Worm (Caenorhabditis elegans): ENCODE measurements around the gene F09G8.7.
A peak's percentile ranks its signal among the peaks of the same experiment; 100 is the strongest.

The F09G8.7 gene

ce11 chrIII:8299734-8300133 is 31.6 kb upstream of the F09G8.7 start:
- TF ChIP-seq ref-1 (GFP tag; conservative IDR thresholded peaks at IDR 0.05), result no peak
- TF ChIP-seq T22C8.4 (GFP tag; IDR thresholded peaks at IDR 0.05), result no peak
- no peak for TF ChIP-seq klf-2 (GFP tag; conservative IDR thresholded peaks at IDR 0.05)
- no peak for TF ChIP-seq cog-1 (tag; optimal IDR thresholded peaks at IDR 0.05)
- no peak for TF ChIP-seq ztf-23 (GFP tag; IDR thresholded peaks at IDR 0.05)
- no peak for TF ChIP-seq med-1 (GFP tag; optimal IDR thresholded peaks at IDR 0.05; ENCODE audit: insufficient read depth)
- no peak for TF ChIP-seq flt-1 (GFP tag; IDR thresholded peaks at IDR 0.05)
- TF ChIP-seq ztf-29 (GFP tag; IDR thresholded peaks at IDR 0.05), result no peak
- no peak for TF ChIP-seq tab-1 (GFP tag; IDR thresholded peaks at IDR 0.05)

ce11 chrIII:8299078-8299587 is 31.0 kb upstream of the F09G8.7 start:
- TF ChIP-seq flt-1 (GFP tag; IDR thresholded peaks at IDR 0.05), result no peak
- no peak for TF ChIP-seq cog-1 (tag; optimal IDR thresholded peaks at IDR 0.05)
- 0 out of 2 replicates have a peak, but pooled peaks have one; percentile 66 for TF ChIP-seq tab-1 (GFP tag; IDR thresholded peaks at IDR 0.05)
- TF ChIP-seq klf-2 (GFP tag; conservative IDR thresholded peaks at IDR 0.05), result no peak
- TF ChIP-seq T22C8.4 (GFP tag; IDR thresholded peaks at IDR 0.05), result no peak
- no peak for TF ChIP-seq med-1 (GFP tag; optimal IDR thresholded peaks at IDR 0.05; ENCODE audit: insufficient read depth)
- TF ChIP-seq ref-1 (GFP tag; conservative IDR thresholded peaks at IDR 0.05), result no peak

ce11 chrIII:8298216-8298920 is 30.2 kb upstream of the F09G8.7 start:
- TF ChIP-seq flt-1 (GFP tag; IDR thresholded peaks at IDR 0.05) (no peak), ref-1 (GFP tag; conservative IDR thresholded peaks at IDR 0.05) (no peak), med-1 (GFP tag; optimal IDR thresholded peaks at IDR 0.05; ENCODE audit: insufficient read depth) (no peak), klf-2 (GFP tag; conservative IDR thresholded peaks at IDR 0.05) (no peak), ztf-23 (GFP tag; IDR thresholded peaks at IDR 0.05) (no peak), tab-1 (GFP tag; IDR thresholded peaks at IDR 0.05) (no peak), T22C8.4 (GFP tag; IDR thresholded peaks at IDR 0.05) (no peak), cog-1 (tag; optimal IDR thresholded peaks at IDR 0.05) (no peak), ztf-29 (GFP tag; IDR thresholded peaks at IDR 0.05) (no peak)

ce11 chrIII:8293260-8293659 is 25.1 kb upstream of the F09G8.7 start:
- TF ChIP-seq cog-1 (tag; optimal IDR thresholded peaks at IDR 0.05) (no peak), klf-2 (GFP tag; conservative IDR thresholded peaks at IDR 0.05) (no peak), ztf-23 (GFP tag; IDR thresholded peaks at IDR 0.05) (no peak), T22C8.4 (GFP tag; IDR thresholded peaks at IDR 0.05) (no peak), tab-1 (GFP tag; IDR thresholded peaks at IDR 0.05) (no peak), flt-1 (GFP tag; IDR thresholded peaks at IDR 0.05) (no peak), ztf-29 (GFP tag; IDR thresholded peaks at IDR 0.05) (no peak)

ce11 chrIII:8291268-8292032 is 23.3 kb upstream of the F09G8.7 start:
- TF ChIP-seq klf-2 (GFP tag; conservative IDR thresholded peaks at IDR 0.05) (no peak), ref-1 (GFP tag; conservative IDR thresholded peaks at IDR 0.05) (no peak), cog-1 (tag; optimal IDR thresholded peaks at IDR 0.05) (no peak), T22C8.4 (GFP tag; IDR thresholded peaks at IDR 0.05) (no peak), flt-1 (GFP tag; IDR thresholded peaks at IDR 0.05) (no peak), ztf-29 (GFP tag; IDR thresholded peaks at IDR 0.05) (no peak), med-1 (GFP tag; optimal IDR thresholded peaks at IDR 0.05; ENCODE audit: insufficient read depth) (no peak), ztf-23 (GFP tag; IDR thresholded peaks at IDR 0.05) (no peak), tab-1 (GFP tag; IDR thresholded peaks at IDR 0.05) (no peak)

ce11 chrIII:8289181-8289580 is 21.0 kb upstream of the F09G8.7 start:
- TF ChIP-seq med-1 (GFP tag; optimal IDR thresholded peaks at IDR 0.05; ENCODE audit: insufficient read depth) (no peak), T22C8.4 (GFP tag; IDR thresholded peaks at IDR 0.05) (no peak), cog-1 (tag; optimal IDR thresholded peaks at IDR 0.05) (no peak), ztf-23 (GFP tag; IDR thresholded peaks at IDR 0.05) (no peak), klf-2 (GFP tag; conservative IDR thresholded peaks at IDR 0.05) (no peak), ref-1 (GFP tag; conservative IDR thresholded peaks at IDR 0.05) (no peak), ztf-29 (GFP tag; IDR thresholded peaks at IDR 0.05) (no peak)

- TF ChIP-seq flt-1 (GFP tag; IDR thresholded peaks at IDR 0.05) (peak; percentile 52; the same call in 1 of the 2 replicates), tab-1 (GFP tag; IDR thresholded peaks at IDR 0.05) (no peak), ztf-23 (GFP tag; IDR thresholded peaks at IDR 0.05) (0 out of 2 replicates have a peak, but pooled peaks have one; percentile 16)
Observed at ce11 chrIII:8287519-8287918, 19.4 kb upstream of the F09G8.7 start.

ce11 chrIII:8286824-8287223 is 18.7 kb upstream of the F09G8.7 start:
- TF ChIP-seq T22C8.4 (GFP tag; IDR thresholded peaks at IDR 0.05), result no peak
- TF ChIP-seq klf-2 (GFP tag; conservative IDR thresholded peaks at IDR 0.05), result no peak
- TF ChIP-seq med-1 (GFP tag; optimal IDR thresholded peaks at IDR 0.05; ENCODE audit: insufficient read depth), result no peak
- no peak for TF ChIP-seq tab-1 (GFP tag; IDR thresholded peaks at IDR 0.05)
- TF ChIP-seq cog-1 (tag; optimal IDR thresholded peaks at IDR 0.05), result no peak
- TF ChIP-seq ztf-23 (GFP tag; IDR thresholded peaks at IDR 0.05), result no peak
- no peak for TF ChIP-seq ref-1 (GFP tag; conservative IDR thresholded peaks at IDR 0.05)
- TF ChIP-seq ztf-29 (GFP tag; IDR thresholded peaks at IDR 0.05), result no peak
- no peak for TF ChIP-seq flt-1 (GFP tag; IDR thresholded peaks at IDR 0.05)

ce11 chrIII:8286003-8286402 is 17.8 kb upstream of the F09G8.7 start:
- TF ChIP-seq cog-1 (tag; optimal IDR thresholded peaks at IDR 0.05), result no peak
- no peak for TF ChIP-seq tab-1 (GFP tag; IDR thresholded peaks at IDR 0.05)
- no peak for TF ChIP-seq ztf-23 (GFP tag; IDR thresholded peaks at IDR 0.05)
- TF ChIP-seq ztf-29 (GFP tag; IDR thresholded peaks at IDR 0.05), result no peak
- no peak for TF ChIP-seq med-1 (GFP tag; optimal IDR thresholded peaks at IDR 0.05; ENCODE audit: insufficient read depth)
- no peak for TF ChIP-seq T22C8.4 (GFP tag; IDR thresholded peaks at IDR 0.05)
- no peak for TF ChIP-seq klf-2 (GFP tag; conservative IDR thresholded peaks at IDR 0.05)
- TF ChIP-seq ref-1 (GFP tag; conservative IDR thresholded peaks at IDR 0.05), result no peak
- no peak for TF ChIP-seq flt-1 (GFP tag; IDR thresholded peaks at IDR 0.05)

All from whole organism, midembryonic.